Worm (Caenorhabditis elegans) whole organism, L2 larva: ENCODE measurements around the gene old-2.

Experiments
- ZK546.5 ChIP-seq: sonication (generic microtip); optimal IDR thresholded peaks from 2 replicates; lab custom pipeline; 2017; ENCODE audit warnings: missing biosample characterization, missing genetic modification characterization
- aly-2 ChIP-seq: fragments of 150-350 bp; optimal IDR thresholded peaks from 2 replicates; lab custom pipeline; 2014; ENCODE audit warnings: missing biosample characterization, missing genetic modification characterization
- blmp-1 ChIP-seq: sonication (generic microtip); optimal IDR thresholded peaks from 2 replicates; lab custom pipeline; 2017; ENCODE audit warnings: missing genetic modification characterization, mild to moderate bottlenecking, missing compliant biosample characterization, antibody characterized with exemption, moderate library complexity; ENCODE audit not compliant: insufficient read depth
- lsy-2 ChIP-seq, 2 experiments: fragments of 150-350 bp in 1 of 2; sonication (generic microtip) in 1 of 2; optimal IDR thresholded peaks; 2 replicates each; lab custom pipeline; 2014 to 2017; ENCODE audit warnings: missing biosample characterization in 2 of 2, missing genetic modification characterization in 2 of 2
- mab-5 ChIP-seq: fragments of 150-350 bp; optimal IDR thresholded peaks from 2 replicates; lab custom pipeline; 2014; ENCODE audit warnings: missing biosample characterization, missing genetic modification characterization
- nhr-12 ChIP-seq: fragments of 150-350 bp; optimal IDR thresholded peaks from 2 replicates; lab custom pipeline; 2014; ENCODE audit warnings: missing biosample characterization, missing genetic modification characterization
- nhr-129 ChIP-seq: fragments of 150-350 bp; optimal IDR thresholded peaks from 2 replicates; lab custom pipeline; 2014; ENCODE audit warnings: missing biosample characterization, missing genetic modification characterization
- ztf-11 ChIP-seq: sonication (generic microtip); optimal IDR thresholded peaks from 2 replicates; lab custom pipeline; 2017; ENCODE audit warnings: missing biosample characterization, missing genetic modification characterization

ce11 chrII:9862147-9862546, 12.8 kb upstream of the old-2 start, which contains the start of gene C08H9.18:
- no peak for TF ChIP-seq mab-5 (tag; lab: Kevin White, UChicago)
- TF ChIP-seq blmp-1 (tag; lab: Kevin White, UChicago): no peak
- no peak for TF ChIP-seq nhr-129 (tag; lab: Kevin White, UChicago)
- TF ChIP-seq ztf-11: no peak
- no peak for TF ChIP-seq aly-2 (tag; lab: Kevin White, UChicago)
- no peak for TF ChIP-seq ZK546.5
- TF ChIP-seq lsy-2 (tag; optimal IDR thresholded peaks at IDR 0.05; lab: Kevin White, UChicago): no peak
- TF ChIP-seq nhr-12: no peak
